Worm (Caenorhabditis elegans): ENCODE measurements around the gene penr-1.

DNA sequence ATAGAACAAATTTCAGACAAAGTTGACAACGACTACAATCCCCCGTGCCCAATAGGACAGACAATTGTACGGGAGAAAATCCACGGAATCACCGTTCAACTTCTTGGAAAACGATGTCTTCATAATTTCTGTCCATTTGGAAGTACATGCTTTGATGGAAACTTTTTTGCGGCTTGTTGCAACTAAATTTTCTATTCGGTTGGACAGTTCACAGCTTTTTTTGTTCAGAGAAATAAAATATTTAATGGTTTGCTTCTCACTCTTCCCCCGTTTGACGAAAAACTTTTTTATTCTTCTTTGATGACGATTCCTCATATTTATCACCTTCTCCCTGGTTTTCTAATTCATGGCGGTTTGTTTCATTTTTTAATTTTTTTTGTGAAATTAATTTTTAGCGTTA is 44.8 kb downstream of the penr-1 start, which contains the start of gene C10G8.2:
- TF ChIP-seq unc-62 (GFP tag; optimal IDR thresholded peaks at IDR 0.05), result no peak
- no peak for TF ChIP-seq lsy-2 (tag; optimal IDR thresholded peaks at IDR 0.05)
- no peak for TF ChIP-seq unc-39 (tag; optimal IDR thresholded peaks at IDR 0.05)
- TF ChIP-seq lin-13 (tag; optimal IDR thresholded peaks at IDR 0.05), result no peak
- no peak for TF ChIP-seq elt-1 (tag; optimal IDR thresholded peaks at IDR 0.05; ENCODE audit: borderline replicate concordance, insufficient read depth)
- TF ChIP-seq mls-2 (tag; optimal IDR thresholded peaks at IDR 0.05), result no peak
- TF ChIP-seq mab-5 (tag; optimal IDR thresholded peaks at IDR 0.05), result no peak
- no peak for TF ChIP-seq nhr-28 (tag; optimal IDR thresholded peaks at IDR 0.05)
- TF ChIP-seq ztf-11 (tag; optimal IDR thresholded peaks at IDR 0.05), result no peak
- no peak for TF ChIP-seq elt-3 (tag; optimal IDR thresholded peaks at IDR 0.05)
- TF ChIP-seq nhr-12 (tag; optimal IDR thresholded peaks at IDR 0.05), result no peak
- TF ChIP-seq ces-1 (GFP tag; optimal IDR thresholded peaks at IDR 0.05), result no peak
- TF ChIP-seq nhr-76 (tag; optimal IDR thresholded peaks at IDR 0.05), result no peak
